Fruit fly (Drosophila melanogaster): Measurements from ENCODE around the gene Sbat.

Gene Sbat

DNA sequence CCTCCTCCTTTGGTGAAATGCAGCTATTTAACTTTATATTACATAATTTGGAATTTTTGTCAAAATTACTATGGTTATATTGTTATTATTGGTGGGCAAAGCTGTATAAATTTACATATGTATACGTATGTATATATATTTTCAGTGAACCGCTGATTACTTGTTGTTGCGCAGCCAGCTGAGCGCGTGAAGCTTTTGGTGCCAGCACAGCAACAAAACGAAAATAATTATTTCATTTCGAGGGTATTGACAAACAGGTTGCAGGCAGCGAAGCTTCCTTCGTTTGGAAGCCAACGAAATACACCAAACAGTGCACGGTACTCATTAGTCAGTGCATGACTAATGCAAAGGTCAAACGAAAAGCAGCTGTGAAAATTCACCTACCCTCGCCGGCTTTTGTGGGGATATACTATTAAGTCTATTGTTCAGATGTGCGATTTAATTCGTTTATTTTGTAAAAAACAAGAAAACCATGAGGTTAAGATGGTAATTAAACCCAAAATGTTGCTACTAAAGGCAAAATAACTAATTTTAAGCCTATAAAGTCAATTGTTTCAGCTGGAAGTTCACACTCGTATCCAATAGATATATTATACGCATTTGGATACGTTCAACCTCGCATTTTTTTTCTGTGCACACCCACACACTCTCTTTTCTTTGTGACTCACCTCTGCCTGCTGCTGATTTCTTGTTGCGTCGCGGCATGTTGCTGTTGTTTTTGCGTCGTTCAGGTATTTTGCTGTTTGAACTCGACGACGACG is 5.0 kb upstream of the Sbat start (continued):
- TF ChIP-seq slou (GFP tag; optimal IDR thresholded peaks at IDR 0.05) (peak; percentile 32), tin (GFP tag; optimal IDR thresholded peaks at IDR 0.05) (peak; percentile 39), hbn (GFP tag; IDR thresholded peaks at IDR 0.05; ENCODE audit: partially characterized antibody) (no peak), CG16863 (GFP tag; optimal IDR thresholded peaks at IDR 0.05) (no peak), Hr51 (GFP tag; optimal IDR thresholded peaks at IDR 0.05) (peak; percentile 41 to 54), ERR (GFP tag; optimal IDR thresholded peaks at IDR 0.05) (peak; percentile 11), ems (GFP tag; optimal IDR thresholded peaks at IDR 0.05) (no peak), CG8089 (GFP tag; optimal IDR thresholded peaks at IDR 0.05) (peak; percentile 33), caup (GFP tag; optimal IDR thresholded peaks at IDR 0.05; ENCODE audit: severe bottlenecking) (peak; percentile 30), danr (GFP tag; IDR thresholded peaks at IDR 0.05) (no peak), Vsx1 (GFP tag; optimal IDR thresholded peaks at IDR 0.05) (no peak), Atf-2 (GFP tag; optimal IDR thresholded peaks at IDR 0.05) (no peak), ranshi (GFP tag; IDR thresholded peaks at IDR 0.05) (no peak), lola (GFP tag; optimal IDR thresholded peaks at IDR 0.05) (no peak), Asciz (GFP tag; optimal IDR thresholded peaks at IDR 0.05) (no peak), Scr (GFP tag; IDR thresholded peaks at IDR 0.05; ENCODE audit: partially characterized antibody) (no peak), lilli (GFP tag; optimal IDR thresholded peaks at IDR 0.05) (peak; percentile 67), Rfx (GFP tag; IDR thresholded peaks at IDR 0.05) (peak; percentile 58), ash1 (GFP tag; optimal IDR thresholded peaks at IDR 0.05) (no peak), dan (GFP tag; IDR thresholded peaks at IDR 0.05) (no peak), grau (tag; optimal IDR thresholded peaks at IDR 0.05) (peak; percentile 12), CG15514 (GFP tag; optimal IDR thresholded peaks at IDR 0.05) (peak; percentile 4), E2f1 (GFP tag; IDR thresholded peaks at IDR 0.05) (no peak), CG16815 (GFP tag; optimal IDR thresholded peaks at IDR 0.05) (no peak), CG11695 (GFP tag; IDR thresholded peaks at IDR 0.05) (0 out of 3 replicates have a peak, but pooled peaks have one; percentile 49), crp (GFP tag; optimal IDR thresholded peaks at IDR 0.05) (no peak), CG6689 (GFP tag; IDR thresholded peaks at IDR 0.05) (no peak), dysf (GFP tag; IDR thresholded peaks at IDR 0.05) (0 out of 3 replicates have a peak, but pooled peaks have one; percentile 40), inv (GFP tag; IDR thresholded peaks at IDR 0.05; ENCODE audit: partially characterized antibody) (no peak), ATbp (GFP tag; optimal IDR thresholded peaks at IDR 0.05) (peak; percentile 7), CG10209 (GFP tag; optimal IDR thresholded peaks at IDR 0.05) (no peak), NfI (GFP tag; optimal IDR thresholded peaks at IDR 0.05) (no peak), CG10366 (GFP tag; IDR thresholded peaks at IDR 0.05) (peak; percentile 33), Eip74EF (GFP tag; optimal IDR thresholded peaks at IDR 0.05) (no peak), sr (GFP tag; IDR thresholded peaks at IDR 0.05) (peak; percentile 66; the same call in 1 of the 3 replicates), slbo (GFP tag; IDR thresholded peaks at IDR 0.05) (peak; percentile 51), CG6254 (GFP tag; optimal IDR thresholded peaks at IDR 0.05) (no peak), CG11504 (tag; optimal IDR thresholded peaks at IDR 0.05) (peak; percentile 39), HLH3B (GFP tag; IDR thresholded peaks at IDR 0.05) (0 out of 2 replicates have a peak, but pooled peaks have one; percentile 34), CG7745 (tag; optimal IDR thresholded peaks at IDR 0.05) (no peak), CG9817 (tag; optimal IDR thresholded peaks at IDR 0.05) (no peak), CG3281 (GFP tag; optimal IDR thresholded peaks at IDR 0.05) (peak; percentile 38), seq (GFP tag; IDR thresholded peaks at IDR 0.05) (0 out of 2 replicates have a peak, but pooled peaks have one; percentile 30), CG2678 (tag; optimal IDR thresholded peaks at IDR 0.05) (peak; percentile 37), CG13296 (GFP tag; optimal IDR thresholded peaks at IDR 0.05) (no peak), sens (GFP tag) (peak; percentile 85), Mrtf (GFP tag; IDR thresholded peaks at IDR 0.05) (peak; percentile 42; the same call in 1 of the 3 replicates), vvl (GFP tag; IDR thresholded peaks at IDR 0.05) (peak; percentile 11; the same call in 1 of the 2 replicates)
